Fruit fly (Drosophila melanogaster): Measurements from ENCODE around the gene CG6013.

The CG6013 gene

dm6 chr3R:19073002-19073401, 41.7 kb downstream of the CG6013 start (continued):
- TF ChIP-seq CG1529 (GFP tag; optimal IDR thresholded peaks at IDR 0.05) = peak; percentile 66
- TF ChIP-seq so (GFP tag; IDR thresholded peaks at IDR 0.05) = peak; percentile 55; the same call in 1 of the 3 replicates
- TF ChIP-seq CG15479 (GFP tag; optimal IDR thresholded peaks at IDR 0.05) = no peak
- no peak for TF ChIP-seq slp2 (GFP tag; optimal IDR thresholded peaks at IDR 0.05)
- TF ChIP-seq CG16863 (GFP tag; optimal IDR thresholded peaks at IDR 0.05) = peak; percentile 34
- peak; percentile 59 for TF ChIP-seq CG8388 (GFP tag; optimal IDR thresholded peaks at IDR 0.05)
- peak; percentile 42 for TF ChIP-seq CG3407 (GFP tag; optimal IDR thresholded peaks at IDR 0.05)
- TF ChIP-seq tx (GFP tag; optimal IDR thresholded peaks at IDR 0.05) = no peak
- TF ChIP-seq CG8924 (tag; optimal IDR thresholded peaks at IDR 0.05) = peak; percentile 52
- TF ChIP-seq Adf1 (GFP tag; IDR thresholded peaks at IDR 0.05) = no peak
- TF ChIP-seq CG32772 (GFP tag; IDR thresholded peaks at IDR 0.05) = peak; percentile 51; the same call in 1 of the 2 replicates
- no peak for TF ChIP-seq Mad (GFP tag; optimal IDR thresholded peaks at IDR 0.05)
- peak; percentile 31; the same call in 1 of the 2 replicates for TF ChIP-seq sisA (GFP tag; IDR thresholded peaks at IDR 0.05)
- no peak for TF ChIP-seq cad (GFP tag; optimal IDR thresholded peaks at IDR 0.05)
- no peak for TF ChIP-seq CG17802 (tag; optimal IDR thresholded peaks at IDR 0.05)
- no peak for TF ChIP-seq pros (GFP tag; optimal IDR thresholded peaks at IDR 0.05)
- TF ChIP-seq wek (GFP tag; optimal IDR thresholded peaks at IDR 0.05) = no peak
- TF ChIP-seq nau (GFP tag; optimal IDR thresholded peaks at IDR 0.05) = peak; percentile 61
- TF ChIP-seq gsb (GFP tag; IDR thresholded peaks at IDR 0.05) = no peak
- TF ChIP-seq HLHmδ (GFP tag; optimal IDR thresholded peaks at IDR 0.05) = no peak
- no peak for TF ChIP-seq chn (GFP tag; optimal IDR thresholded peaks at IDR 0.05)
- TF ChIP-seq Bteb2 (GFP tag; optimal IDR thresholded peaks at IDR 0.05) = no peak
- peak; percentile 47; the same call in 1 of the 2 replicates for TF ChIP-seq ranshi (GFP tag; IDR thresholded peaks at IDR 0.05)
- peak; percentile 88 for TF ChIP-seq CG18262 (tag; optimal IDR thresholded peaks at IDR 0.05)
- TF ChIP-seq Side (GFP tag; optimal IDR thresholded peaks at IDR 0.05) = no peak
- TF ChIP-seq CG4617 (GFP tag; optimal IDR thresholded peaks at IDR 0.05; ENCODE audit: borderline replicate concordance) = no peak
- TF ChIP-seq slou (GFP tag; optimal IDR thresholded peaks at IDR 0.05) = no peak
- peak; percentile 71 for TF ChIP-seq CG6689 (GFP tag; IDR thresholded peaks at IDR 0.05)
- TF ChIP-seq p53 (GFP tag; optimal IDR thresholded peaks at IDR 0.05) = no peak
- peak; percentile 61 for TF ChIP-seq CG17328 (GFP tag; IDR thresholded peaks at IDR 0.05)
- no peak for TF ChIP-seq CG14014 (GFP tag; IDR thresholded peaks at IDR 0.05)
- no peak for TF ChIP-seq insv (GFP tag; optimal IDR thresholded peaks at IDR 0.05)
- TF ChIP-seq maf-S (GFP tag; optimal IDR thresholded peaks at IDR 0.05) = no peak
- TF ChIP-seq Hsf (GFP tag; optimal IDR thresholded peaks at IDR 0.05) = peak; percentile 36
- peak; percentile 61 for TF ChIP-seq gcm (GFP tag; optimal IDR thresholded peaks at IDR 0.05)
- TF ChIP-seq fd102C (GFP tag; optimal IDR thresholded peaks at IDR 0.05) = no peak
- TF ChIP-seq CG34422 (GFP tag; IDR thresholded peaks at IDR 0.05) = peak; percentile 60; the same call in 1 of the 3 replicates
- TF ChIP-seq CG12659 (GFP tag; optimal IDR thresholded peaks at IDR 0.05) = no peak
- TF ChIP-seq CG4360 (GFP tag; IDR thresholded peaks at IDR 0.05) = peak; percentile 76
- TF ChIP-seq wdn (GFP tag; IDR thresholded peaks at IDR 0.05) = no peak
- no peak for TF ChIP-seq gcm2 (GFP tag; optimal IDR thresholded peaks at IDR 0.05)
- no peak for TF ChIP-seq salm (tag; optimal IDR thresholded peaks at IDR 0.05)
- no peak for TF ChIP-seq CG9932 (GFP tag; IDR thresholded peaks at IDR 0.05)
- TF ChIP-seq ro (GFP tag; IDR thresholded peaks at IDR 0.05) = peak; percentile 44; the same call in 1 of the 2 replicates
- no peak for TF ChIP-seq kah (GFP tag; optimal IDR thresholded peaks at IDR 0.05)
- TF ChIP-seq jigr1 (GFP tag; IDR thresholded peaks at IDR 0.05) = no peak
- TF ChIP-seq lab (GFP tag; optimal IDR thresholded peaks at IDR 0.05) = peak; percentile 26
- TF ChIP-seq nom (GFP tag; optimal IDR thresholded peaks at IDR 0.05) = peak; percentile 83
- TF ChIP-seq Lpt (GFP tag; optimal IDR thresholded peaks at IDR 0.05) = no peak
- peak; percentile 26 for TF ChIP-seq org-1 (GFP tag; optimal IDR thresholded peaks at IDR 0.05)
- TF ChIP-seq CG9817 (tag; optimal IDR thresholded peaks at IDR 0.05) = no peak
- peak; percentile 93 for TF ChIP-seq Drgx (GFP tag; IDR thresholded peaks at IDR 0.05)

Data from whole organism, embryonic.